Worm (Caenorhabditis elegans): ENCODE results near the gene flp-20.

DNA sequence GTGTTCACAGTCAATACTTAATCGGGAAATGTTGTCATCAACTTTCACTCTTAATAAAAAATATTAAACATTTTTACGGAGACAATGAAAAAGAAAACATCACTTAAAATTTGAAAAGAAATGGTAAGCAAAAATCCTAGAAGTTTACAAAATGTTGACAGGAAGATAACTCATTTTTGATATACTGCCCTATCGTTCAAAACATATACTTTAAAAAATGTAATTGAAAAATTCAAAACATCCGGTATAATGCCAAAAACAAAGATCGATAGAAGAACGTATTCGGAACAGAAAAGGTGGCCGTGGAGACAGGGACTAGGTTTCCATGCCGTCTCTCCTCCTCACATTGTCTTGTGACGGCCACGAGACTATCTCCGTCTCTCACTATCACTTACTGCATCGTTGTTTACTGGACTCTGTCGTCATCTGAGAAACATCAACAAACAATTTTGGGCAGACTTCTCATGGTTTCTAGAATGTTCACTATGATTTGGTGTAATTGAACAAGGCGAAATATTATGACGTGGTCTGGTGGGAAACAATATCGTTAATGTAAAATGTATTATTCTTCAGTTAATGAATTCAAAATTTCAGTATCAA is 2.2 kb downstream of the flp-20 start, which contains the start of gene oga-1:
- TF ChIP-seq egl-27 (tag; optimal IDR thresholded peaks at IDR 0.05): peak; percentile 18
- no peak for TF ChIP-seq nhr-11 (tag; optimal IDR thresholded peaks at IDR 0.05)
- TF ChIP-seq fos-1 (tag; optimal IDR thresholded peaks at IDR 0.05): peak; percentile 77
- TF ChIP-seq ceh-82 (tag; optimal IDR thresholded peaks at IDR 0.05): no peak
- TF ChIP-seq lin-39 (tag; optimal IDR thresholded peaks at IDR 0.05): no peak
- TF ChIP-seq nhr-23 (tag; optimal IDR thresholded peaks at IDR 0.05): no peak
- no peak for TF ChIP-seq nhr-237 (tag; optimal IDR thresholded peaks at IDR 0.05)
- peak; percentile 54 for TF ChIP-seq ztf-4 (tag; optimal IDR thresholded peaks at IDR 0.05)
- TF ChIP-seq nhr-12 (tag; optimal IDR thresholded peaks at IDR 0.05): no peak
- no peak for TF ChIP-seq ama-1 (optimal IDR thresholded peaks at IDR 0.05)

Data from whole organism, L2 larva.